Fruit fly (Drosophila melanogaster) whole organism, embryonic: Measurements from ENCODE around the gene Gs2.
A peak's percentile ranks its signal among the peaks of the same experiment; 100 is the strongest.

Experiments
- ATbp ChIP-seq: fragments of 200-800 bp; sonication (Bioruptor generic); optimal IDR thresholded peaks from 2 replicates; lab custom pipeline; 2017; ENCODE audit warnings: missing biosample characterization, mild to moderate bottlenecking, missing genetic modification characterization, missing genetic modification reagents
- Blimp-1 ChIP-seq: fragments of 200-800 bp; sonication (Bioruptor generic); optimal IDR thresholded peaks from 3 replicates; lab custom pipeline; 2018; ENCODE audit warnings: missing biosample characterization, missing genetic modification characterization, mild to moderate bottlenecking, moderate library complexity, missing genetic modification reagents
- CG10543 ChIP-seq: fragments of 200-800 bp; sonication (Bioruptor generic); optimal IDR thresholded peaks from 3 replicates; lab custom pipeline; 2017; ENCODE audit warnings: missing biosample characterization, mild to moderate bottlenecking, missing genetic modification characterization, moderate library complexity
- CG10979 ChIP-seq: fragments of 200-800 bp; sonication (Bioruptor generic); optimal IDR thresholded peaks from 2 replicates; lab custom pipeline; 2018; ENCODE audit warnings: missing biosample characterization, mild to moderate bottlenecking, missing genetic modification characterization, moderate library complexity
- CG11398 ChIP-seq: fragments of 200-800 bp; sonication (Bioruptor generic); optimal IDR thresholded peaks from 2 replicates; lab custom pipeline; 2016; ENCODE audit warnings: missing biosample characterization, missing genetic modification characterization
- CG12155 ChIP-seq: fragments of 200-800 bp; sonication (Bioruptor generic); optimal IDR thresholded peaks from 3 replicates; lab custom pipeline; 2016; ENCODE audit warnings: missing biosample characterization, missing genetic modification characterization
- CG12659 ChIP-seq: fragments of 200-800 bp; sonication (Bioruptor generic); optimal IDR thresholded peaks from 3 replicates; lab custom pipeline; 2017; ENCODE audit warnings: mild to moderate bottlenecking, missing biosample characterization, missing genetic modification reagents, missing genetic modification characterization
- CG13894 ChIP-seq: fragments of 200-800 bp; sonication (Bioruptor generic); optimal IDR thresholded peaks from 3 replicates; lab custom pipeline; 2018; ENCODE audit warnings: missing biosample characterization, mild to moderate bottlenecking, missing genetic modification characterization, moderate library complexity
- CG17359 ChIP-seq: fragments of 200-800 bp; sonication (Bioruptor generic); optimal IDR thresholded peaks from 3 replicates; lab custom pipeline; 2018; ENCODE audit warnings: missing biosample characterization, mild to moderate bottlenecking, missing genetic modification characterization, moderate library complexity
- CG17802 ChIP-seq: fragments of 200-800 bp; sonication (Bioruptor generic); optimal IDR thresholded peaks from 2 replicates; lab custom pipeline; 2018; ENCODE audit warnings: missing biosample characterization, mild to moderate bottlenecking, missing genetic modification characterization, moderate library complexity
- CG18011 ChIP-seq: fragments of 200-800 bp; sonication (Bioruptor generic); optimal IDR thresholded peaks from 2 replicates; lab custom pipeline; 2017; ENCODE audit warnings: missing biosample characterization, missing genetic modification characterization, mild to moderate bottlenecking, moderate library complexity, missing genotype
- CG30020 ChIP-seq: fragments of 200-800 bp; optimal IDR thresholded peaks from 2 replicates; lab custom pipeline; 2019; ENCODE audit warnings: missing biosample characterization, mild to moderate bottlenecking, missing genetic modification characterization, moderate library complexity
- CG34376 ChIP-seq: fragments of 200-800 bp; sonication (Bioruptor generic); optimal IDR thresholded peaks from 2 replicates; lab custom pipeline; 2018; ENCODE audit warnings: missing biosample characterization, mild to moderate bottlenecking, missing genetic modification characterization
- CG4707 ChIP-seq: fragments of 200-800 bp; sonication (Bioruptor generic); optimal IDR thresholded peaks from 2 replicates; lab custom pipeline; 2018; ENCODE audit warnings: missing biosample characterization, mild to moderate bottlenecking, missing genetic modification characterization, moderate library complexity
- CG6654 ChIP-seq: fragments of 200-800 bp; sonication (Bioruptor generic); optimal IDR thresholded peaks from 2 replicates; lab custom pipeline; 2017; ENCODE audit warnings: missing biosample characterization, mild to moderate bottlenecking, missing genetic modification characterization
- CG6854 ChIP-seq: fragments of 200-800 bp; sonication (Bioruptor generic); optimal IDR thresholded peaks from 3 replicates; lab custom pipeline; 2017; ENCODE audit warnings: missing biosample characterization, mild to moderate bottlenecking, missing genetic modification characterization
- CG7372 ChIP-seq: fragments of 200-800 bp; sonication (Bioruptor generic); IDR thresholded peaks from 2 replicates; pipeline ENCODE4 v1.3.6; 2022; ENCODE audit warnings: missing biosample characterization, missing genetic modification characterization
- CG7987 ChIP-seq: fragments of 200-800 bp; sonication (Bioruptor generic); optimal IDR thresholded peaks from 2 replicates; lab custom pipeline; 2018; ENCODE audit warnings: missing biosample characterization, mild to moderate bottlenecking, missing genetic modification characterization, moderate library complexity
- CG8290 ChIP-seq, 3 experiments: fragments of 200-800 bp; sonication (Bioruptor generic); optimal IDR thresholded peaks; 2 replicates each; lab custom pipeline; 2016 to 2019; ENCODE audit warnings: missing biosample characterization in 3 of 3, missing genetic modification characterization in 3 of 3, mild to moderate bottlenecking in 2 of 3, moderate library complexity in 1 of 3
- CG9727 ChIP-seq: fragments of 200-800 bp; sonication (Bioruptor generic); optimal IDR thresholded peaks from 3 replicates; lab custom pipeline; 2017; ENCODE audit warnings: missing biosample characterization, mild to moderate bottlenecking, missing genetic modification characterization
- Chrac-16 ChIP-seq: fragments of 200-800 bp; sonication (Bioruptor generic); optimal IDR thresholded peaks from 3 replicates; lab custom pipeline; 2016; ENCODE audit warnings: missing biosample characterization, missing genetic modification characterization
- CkIIα-i1 ChIP-seq: fragments of 200-800 bp; sonication (Bioruptor generic); IDR thresholded peaks from 2 replicates; pipeline ENCODE4 v1.3.6; 2022; ENCODE audit warnings: missing biosample characterization, missing genetic modification characterization
- Drgx ChIP-seq: fragments of 200-800 bp; sonication (Bioruptor generic); IDR thresholded peaks from 2 replicates; pipeline ENCODE4 v1.3.6; 2022; ENCODE audit warnings: missing biosample characterization, missing genetic modification characterization
- Hr51 ChIP-seq, 2 experiments: fragments of 200-800 bp; sonication (Bioruptor generic); optimal IDR thresholded peaks; 2 replicates in 1 of 2; 3 replicates in 1 of 2; lab custom pipeline; 2016 to 2018; ENCODE audit warnings: missing biosample characterization in 2 of 2, missing genetic modification characterization in 2 of 2, mild to moderate bottlenecking in 1 of 2, moderate library complexity in 1 of 2
- Hsf ChIP-seq: fragments of 200-800 bp; sonication (Bioruptor generic); optimal IDR thresholded peaks from 3 replicates; lab custom pipeline; 2016; ENCODE audit warnings: missing biosample characterization, missing genetic modification characterization
- NFAT ChIP-seq: fragments of 200-800 bp; sonication (Bioruptor generic); IDR thresholded peaks from 2 replicates; pipeline ENCODE4 v1.3.6; 2022; ENCODE audit warnings: missing biosample characterization, missing genetic modification characterization
- Nf-YC ChIP-seq: fragments of 200-800 bp; optimal IDR thresholded peaks from 3 replicates; lab custom pipeline; 2019; ENCODE audit warnings: missing biosample characterization, mild to moderate bottlenecking, missing genetic modification characterization, moderate library complexity
- Pdp1 ChIP-seq, 2 experiments: fragments of 200-800 bp; sonication (Bioruptor generic); optimal IDR thresholded peaks; 3 replicates each; lab custom pipeline; 2016; ENCODE audit warnings: missing biosample characterization in 2 of 2, missing genetic modification characterization in 2 of 2, mild to moderate bottlenecking in 1 of 2, moderate library complexity in 1 of 2
- Rfx ChIP-seq: fragments of 200-800 bp; sonication (Bioruptor generic); IDR thresholded peaks from 2 replicates; pipeline ENCODE4 v1.3.6; 2022; ENCODE audit warnings: missing biosample characterization, missing genetic modification characterization
- Spps ChIP-seq: fragments of 200-800 bp; sonication (Bioruptor generic); optimal IDR thresholded peaks from 2 replicates; lab custom pipeline; 2018; ENCODE audit warnings: missing biosample characterization, mild to moderate bottlenecking, missing genetic modification characterization
- Taf1 ChIP-seq: fragments of 200-800 bp; sonication (Bioruptor generic); IDR thresholded peaks from 2 replicates; pipeline ENCODE4 v1.3.6; 2022; ENCODE audit warnings: missing biosample characterization, missing genetic modification characterization
- cg ChIP-seq: fragments of 200-800 bp; sonication (Bioruptor generic); optimal IDR thresholded peaks from 3 replicates; lab custom pipeline; 2019; ENCODE audit warnings: missing biosample characterization, mild to moderate bottlenecking, missing genetic modification characterization, moderate library complexity
- chn ChIP-seq: fragments of 200-800 bp; sonication (Bioruptor generic); optimal IDR thresholded peaks from 2 replicates; lab custom pipeline; 2016; ENCODE audit warnings: missing biosample characterization, missing genetic modification characterization
- cwo ChIP-seq: fragments of 200-800 bp; sonication (Bioruptor generic); optimal IDR thresholded peaks from 3 replicates; lab custom pipeline; 2017; ENCODE audit warnings: missing biosample characterization, missing genetic modification characterization, mild to moderate bottlenecking, moderate library complexity, missing genetic modification reagents
- dpn ChIP-seq, 2 experiments: fragments of 200-800 bp; sonication (Bioruptor generic); optimal IDR thresholded peaks; 3 replicates each; lab custom pipeline; 2016; ENCODE audit warnings: missing biosample characterization in 2 of 2, missing genetic modification characterization in 2 of 2
- insv ChIP-seq, 2 experiments: fragments of 200-800 bp; sonication (Bioruptor generic); optimal IDR thresholded peaks; 3 replicates each; lab custom pipeline; 2016 to 2018; ENCODE audit warnings: missing biosample characterization in 2 of 2, missing genetic modification characterization in 2 of 2
- mirr ChIP-seq: fragments of 200-800 bp; sonication (Bioruptor generic); optimal IDR thresholded peaks from 3 replicates; lab custom pipeline; 2018; ENCODE audit warnings: missing biosample characterization, mild to moderate bottlenecking, missing genetic modification characterization
- mld ChIP-seq: fragments of 200-800 bp; sonication (Bioruptor generic); IDR thresholded peaks from 3 replicates; pipeline ENCODE4 v1.3.6; 2022; ENCODE audit warnings: missing biosample characterization, missing genetic modification characterization; ENCODE audit not compliant: partially characterized antibody
- odd ChIP-seq: fragments of 200-800 bp; sonication (Bioruptor generic); optimal IDR thresholded peaks from 2 replicates; lab custom pipeline; 2017; ENCODE audit warnings: missing biosample characterization, mild to moderate bottlenecking, missing genetic modification characterization
- otp ChIP-seq: fragments of 200-800 bp; sonication (Bioruptor generic); IDR thresholded peaks from 3 replicates; pipeline ENCODE4, ENCODE4 v1.3.6; 2022; ENCODE audit warnings: missing biosample characterization, missing genetic modification characterization
- pan ChIP-seq, 4 experiments: fragments of >200 bp in 3 of 4; fragments of 200-800 bp in 1 of 4; sonication (Bioruptor generic) in 1 of 4; optimal IDR thresholded peaks in 3 of 4; IDR thresholded peaks in 1 of 4; 2 replicates each; pipeline versions ENCODE4 v1.3.6 to Lab custom; 2017 to 2022; ENCODE audit warnings: missing biosample characterization in 2 of 4, missing genetic modification characterization in 2 of 4, mixed read lengths in 1 of 4
- pita ChIP-seq: fragments of 200-800 bp; sonication (Bioruptor generic); optimal IDR thresholded peaks from 2 replicates; lab custom pipeline; 2017; ENCODE audit warnings: missing biosample characterization, mild to moderate bottlenecking, missing genetic modification characterization
- row ChIP-seq: fragments of 200-800 bp; sonication (Bioruptor generic); IDR thresholded peaks from 3 replicates; pipeline ENCODE4 v1.3.6; 2022; ENCODE audit warnings: missing biosample characterization, missing genetic modification characterization
- schlank ChIP-seq: fragments of 200-800 bp; sonication (Bioruptor generic); optimal IDR thresholded peaks from 2 replicates; lab custom pipeline; 2018; ENCODE audit warnings: missing biosample characterization, mild to moderate bottlenecking, missing genetic modification characterization
- scrt ChIP-seq: fragments of 200-800 bp; sonication (Bioruptor generic); optimal IDR thresholded peaks from 2 replicates; lab custom pipeline; 2018; ENCODE audit warnings: missing biosample characterization, mild to moderate bottlenecking, missing genetic modification characterization, moderate library complexity
- sens ChIP-seq: fragments of 200-800 bp; sonication (Bioruptor generic); peaks from one replicate; lab custom pipeline; 2016; ENCODE audit warnings: missing biosample characterization, missing genetic modification characterization
- wdn ChIP-seq: fragments of 200-800 bp; sonication (Bioruptor generic); IDR thresholded peaks from 2 replicates; pipeline ENCODE4 v1.3.6; 2022; ENCODE audit warnings: missing biosample characterization, missing genetic modification characterization

The Gs2 gene

dm6 chrX:11441829-11442634, 19.4 kb downstream of the Gs2 start, which contains the start of gene Sk1 (continued):
- TF ChIP-seq wdn (no peak), CG4707 (GFP tag; lab: Kevin White, UChicago) (no peak), CG18011 (GFP tag; lab: Kevin White, UChicago) (no peak), cwo (GFP tag; lab: Kevin White, UChicago) (no peak), scrt (GFP tag; lab: Kevin White, UChicago) (no peak), CG12659 (GFP tag; lab: Kevin White, UChicago) (no peak), Hr51 (GFP tag; optimal IDR thresholded peaks at IDR 0.05; lab: Kevin White, UChicago) (peak in 1 of 2 experiments; percentile 4), Drgx (0 out of 2 replicates have a peak, but pooled peaks have one; percentile 51), Pdp1 (GFP tag; optimal IDR thresholded peaks at IDR 0.05; lab: Kevin White, UChicago) (peak in 1 of 2 experiments; percentile 31), CG10543 (GFP tag; lab: Kevin White, UChicago) (no peak), Hsf (GFP tag; lab: Kevin White, UChicago) (no peak), mirr (peak; percentile 84), CG7987 (GFP tag; lab: Kevin White, UChicago) (no peak), CG13894 (tag; lab: Kevin White, UChicago) (peak; percentile 22), CG7372 (GFP tag; lab: Robert Waterston, UW) (0 out of 2 replicates have a peak, but pooled peaks have one; percentile 3), CG30020 (no peak), sens (GFP tag; lab: Kevin White, UChicago) (peak; percentile 63), Chrac-16 (GFP tag; lab: Kevin White, UChicago) (no peak), chn (GFP tag; lab: Kevin White, UChicago) (no peak), CG34376 (peak; percentile 88), pita (GFP tag; lab: Kevin White, UChicago) (no peak), Taf1 (GFP tag; lab: Robert Waterston, UW) (no peak), ATbp (peak; percentile 86), cg (peak; percentile 67), schlank (tag; lab: Kevin White, UChicago) (no peak), pan (optimal IDR thresholded peaks at IDR 0.05; lab: Kevin White, UChicago) (no peak), pan (GFP tag; optimal IDR thresholded peaks at IDR 0.05 in 1 of 2, IDR thresholded peaks at IDR 0.05 in 1 of 2) (peak in 1 of 2 experiments; percentile 11), CG17359 (tag; lab: Kevin White, UChicago) (no peak), mld (GFP tag; lab: Robert Waterston, UW) (no peak), CG6654 (GFP tag; lab: Kevin White, UChicago) (no peak), dpn (GFP tag; optimal IDR thresholded peaks at IDR 0.05; lab: Kevin White, UChicago) (peak in 1 of 2 experiments; percentile 3), Blimp-1 (peak; percentile 29)

dm6 chrX:11446792-11447405, 24.3 kb downstream of the Gs2 start:
- TF ChIP-seq otp (GFP tag; lab: Robert Waterston, UW) (0 out of 3 replicates have a peak, but pooled peaks have one; percentile 46), row (peak; percentile 89), NFAT (GFP tag; lab: Robert Waterston, UW) (peak; percentile 93), CkIIα-i1 (GFP tag; lab: Robert Waterston, UW) (peak; percentile 49; the same call in 1 of the 2 replicates), CG8290 (GFP tag; optimal IDR thresholded peaks at IDR 0.05; lab: Kevin White, UChicago) (no peak), CG8290 (tag; optimal IDR thresholded peaks at IDR 0.05; lab: Kevin White, UChicago) (peak in 1 of 2 experiments; percentile 99), CG6854 (GFP tag; lab: Kevin White, UChicago) (peak; percentile 74), CG9727 (peak; percentile 62), odd (GFP tag; lab: Kevin White, UChicago) (peak; percentile 19), Nf-YC (tag; lab: Kevin White, UChicago) (peak; percentile 16), Rfx (GFP tag; lab: Robert Waterston, UW) (peak; percentile 95), insv (GFP tag; optimal IDR thresholded peaks at IDR 0.05; lab: Kevin White, UChicago) (no peak), CG17802 (tag; lab: Kevin White, UChicago) (no peak), CG10979 (no peak), Spps (tag; lab: Kevin White, UChicago) (no peak), CG11398 (peak; percentile 44), CG12155 (peak; percentile 85)
